Worm (Caenorhabditis elegans): ENCODE results near the gene R02D3.8.

- no peak for TF ChIP-seq unc-62 (GFP tag; optimal IDR thresholded peaks at IDR 0.05)
- TF ChIP-seq fos-1 (tag; optimal IDR thresholded peaks at IDR 0.05), result no peak
- TF ChIP-seq nhr-76 (tag; optimal IDR thresholded peaks at IDR 0.05), result no peak
- no peak for TF ChIP-seq lin-39 (tag; optimal IDR thresholded peaks at IDR 0.05)
- TF ChIP-seq ztf-4 (tag; optimal IDR thresholded peaks at IDR 0.05), result no peak
- no peak for TF ChIP-seq lsy-12 (tag; optimal IDR thresholded peaks at IDR 0.05)
- no peak for TF ChIP-seq zag-1 (tag; optimal IDR thresholded peaks at IDR 0.05)
- TF ChIP-seq pqm-1 (tag; optimal IDR thresholded peaks at IDR 0.05), result no peak
Observed at ce11 chrIV:264182-264709, 7.2 kb upstream of the R02D3.8 start, which contains the start of gene pat-6.

Data from whole organism, L3 larva.